Fruit fly (Drosophila melanogaster): ENCODE data around the gene Teh4.

Gene Teh4

dm6 chr3L:4138804-4139521, 39.1 kb downstream of the Teh4 start, which contains the start of the genes Rop and Ras64B (continued):
- TF ChIP-seq her (GFP tag; optimal IDR thresholded peaks at IDR 0.05) (peak; percentile 17), CG18764 (GFP tag; optimal IDR thresholded peaks at IDR 0.05) (no peak), cg (GFP tag; optimal IDR thresholded peaks at IDR 0.05) (peak; percentile 35), ash1 (GFP tag; optimal IDR thresholded peaks at IDR 0.05) (peak; percentile 4), CG9727 (GFP tag; optimal IDR thresholded peaks at IDR 0.05) (peak; percentile 20), gsb (GFP tag; IDR thresholded peaks at IDR 0.05) (no peak), CG7745 (tag; optimal IDR thresholded peaks at IDR 0.05) (no peak), CG12391 (tag; optimal IDR thresholded peaks at IDR 0.05) (peak; percentile 52), CG14860 (GFP tag; IDR thresholded peaks at IDR 0.05; ENCODE audit: partially characterized antibody) (peak; percentile 42; the same call in 1 of the 3 replicates), sna (GFP tag; IDR thresholded peaks at IDR 0.05; ENCODE audit: partially characterized antibody) (peak; percentile 71), fd96Cb (tag; optimal IDR thresholded peaks at IDR 0.05) (no peak), CG12744 (GFP tag; optimal IDR thresholded peaks at IDR 0.05) (no peak), CG17385 (GFP tag; optimal IDR thresholded peaks at IDR 0.05) (no peak), unpg (GFP tag; optimal IDR thresholded peaks at IDR 0.05) (peak; percentile 29), CG12942 (GFP tag; optimal IDR thresholded peaks at IDR 0.05) (no peak), gcm2 (GFP tag; optimal IDR thresholded peaks at IDR 0.05) (no peak), CG10267 (tag; optimal IDR thresholded peaks at IDR 0.05) (peak; percentile 67), CG7987 (GFP tag; optimal IDR thresholded peaks at IDR 0.05) (peak; percentile 32), dm (GFP tag; optimal IDR thresholded peaks at IDR 0.05) (peak; percentile 50), sens-2 (GFP tag; IDR thresholded peaks at IDR 0.05) (no peak), CG9817 (tag; optimal IDR thresholded peaks at IDR 0.05) (peak; percentile 17), CG2712 (tag; optimal IDR thresholded peaks at IDR 0.05) (peak; percentile 51), HLH4C (GFP tag; IDR thresholded peaks at IDR 0.05; ENCODE audit: partially characterized antibody) (peak; percentile 68), B-H1 (GFP tag; IDR thresholded peaks at IDR 0.05) (no peak), fru (optimal IDR thresholded peaks at IDR 0.05) (no peak), CG1024 (GFP tag; IDR thresholded peaks at IDR 0.05) (no peak), CG3065 (GFP tag; optimal IDR thresholded peaks at IDR 0.05) (no peak), sisA (GFP tag; IDR thresholded peaks at IDR 0.05) (no peak), ab (GFP tag; optimal IDR thresholded peaks at IDR 0.05) (no peak), NK7.1 (GFP tag; optimal IDR thresholded peaks at IDR 0.05) (peak; percentile 20), CG12659 (GFP tag; optimal IDR thresholded peaks at IDR 0.05) (peak; percentile 86), CG5953 (GFP tag; IDR thresholded peaks at IDR 0.05) (no peak), CG33213 (GFP tag; optimal IDR thresholded peaks at IDR 0.05) (peak; percentile 78), CG11456 (GFP tag; IDR thresholded peaks at IDR 0.05) (no peak), BEAF-32 (GFP tag; optimal IDR thresholded peaks at IDR 0.05) (peak; percentile 98), CG17361 (GFP tag; IDR thresholded peaks at IDR 0.05) (0 out of 3 replicates have a peak, but pooled peaks have one; percentile 35), twi (tag; optimal IDR thresholded peaks at IDR 0.05) (peak; percentile 0), row (GFP tag; IDR thresholded peaks at IDR 0.05) (peak; percentile 39; the same call in 1 of the 3 replicates), jumu (GFP tag; optimal IDR thresholded peaks at IDR 0.05) (peak; percentile 26), Mes4 (GFP tag; optimal IDR thresholded peaks at IDR 0.05) (no peak), insv (GFP tag; optimal IDR thresholded peaks at IDR 0.05) (peak in 1 of 2 experiments; percentile 33), vvl (GFP tag; IDR thresholded peaks at IDR 0.05) (peak; percentile 30; the same call in 1 of the 2 replicates), ara (GFP tag; IDR thresholded peaks at IDR 0.05) (no peak), CG16813 (GFP tag; IDR thresholded peaks at IDR 0.05; ENCODE audit: partially characterized antibody) (peak; percentile 86), CG18262 (tag; optimal IDR thresholded peaks at IDR 0.05) (peak; percentile 15), CG13775 (GFP tag; optimal IDR thresholded peaks at IDR 0.05) (peak; percentile 32), HLH54F (GFP tag; optimal IDR thresholded peaks at IDR 0.05) (peak; percentile 32), Abd-B (GFP tag; optimal IDR thresholded peaks at IDR 0.05) (peak; percentile 51), CG13894 (tag; optimal IDR thresholded peaks at IDR 0.05) (peak; percentile 41), CG13424 (tag; optimal IDR thresholded peaks at IDR 0.05) (no peak)

Data from whole organism, embryonic.